Fruit fly (Drosophila melanogaster): ENCODE results near the gene Trf4-2.

- TF ChIP-seq EcR (GFP tag; optimal IDR thresholded peaks at IDR 0.05): no peak
- TF ChIP-seq psq (optimal IDR thresholded peaks at IDR 0.05): no peak
- TF ChIP-seq Dll (optimal IDR thresholded peaks at IDR 0.05): no peak
- TF ChIP-seq usp (GFP tag; optimal IDR thresholded peaks at IDR 0.05): no peak
These were observed 17.0 kb upstream of the Trf4-2 start for dm6 chr3R:24908034-24908433.

Measured in whole organism.